Worm (Caenorhabditis elegans): ENCODE measurements around the gene ZK899.1.

DNA sequence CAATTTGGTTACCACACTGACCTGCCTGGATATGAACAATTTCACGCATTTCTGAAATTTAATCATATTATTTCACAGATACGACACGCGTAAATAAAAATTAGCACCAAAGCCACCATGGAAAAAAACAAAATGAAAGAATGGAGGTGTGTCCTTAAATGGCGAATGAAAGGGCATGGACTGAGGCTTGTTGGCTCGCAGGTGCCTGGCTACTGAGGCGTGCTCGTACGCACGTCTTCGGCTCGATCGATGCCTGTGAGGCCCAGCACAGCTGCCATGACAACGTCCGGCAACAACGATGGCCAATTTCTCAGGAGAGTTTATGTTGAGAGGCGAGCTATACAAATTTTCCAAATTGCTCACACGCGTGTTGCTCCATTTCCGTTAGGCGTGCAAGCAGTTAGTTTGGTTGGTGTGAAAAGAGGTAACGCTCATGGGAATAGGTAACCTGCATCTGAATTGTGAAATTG is 9.6 kb upstream of the ZK899.1 start, which contains the start of gene tbb-4:
- no peak for TF ChIP-seq elt-2 (tag; optimal IDR thresholded peaks at IDR 0.05)
- no peak for TF ChIP-seq nhr-25 (tag; optimal IDR thresholded peaks at IDR 0.05)
- TF ChIP-seq daf-12 (tag; optimal IDR thresholded peaks at IDR 0.05): no peak
- no peak for TF ChIP-seq zag-1 (tag; optimal IDR thresholded peaks at IDR 0.05)
- TF ChIP-seq unc-62 (GFP tag; optimal IDR thresholded peaks at IDR 0.05): no peak
- TF ChIP-seq skn-1 (tag; optimal IDR thresholded peaks at IDR 0.05): no peak
- TF ChIP-seq nhr-76 (tag; optimal IDR thresholded peaks at IDR 0.05): no peak
- no peak for TF ChIP-seq hmg-11 (tag; optimal IDR thresholded peaks at IDR 0.05)
- TF ChIP-seq egl-27 (tag; optimal IDR thresholded peaks at IDR 0.05): no peak
- no peak for TF ChIP-seq nhr-237 (tag; optimal IDR thresholded peaks at IDR 0.05)
- TF ChIP-seq nhr-11 (tag; optimal IDR thresholded peaks at IDR 0.05): no peak
- no peak for TF ChIP-seq lsy-12 (tag; optimal IDR thresholded peaks at IDR 0.05)
